Fruit fly (Drosophila melanogaster) whole organism, prepupa: ENCODE measurements around the gene Hph.

Experiments used
- Blimp-1 ChIP-seq: fragments of 200-800 bp; sonication (Bioruptor generic); optimal IDR thresholded peaks from 3 replicates; lab custom pipeline; 2017; ENCODE audit warnings: missing biosample characterization, missing genetic modification characterization, mild to moderate bottlenecking, moderate library complexity, missing genetic modification reagents
- CG10669 ChIP-seq: fragments of 200-800 bp; sonication (Bioruptor generic); optimal IDR thresholded peaks from 3 replicates; lab custom pipeline; 2018; ENCODE audit warnings: missing biosample characterization, mild to moderate bottlenecking, missing genetic modification characterization, moderate library complexity
- CG11762 ChIP-seq: fragments of 200-800 bp; sonication (Bioruptor generic); optimal IDR thresholded peaks from 3 replicates; lab custom pipeline; 2016; ENCODE audit warnings: missing biosample characterization, missing genetic modification characterization; ENCODE audit not compliant: insufficient read depth
- CG11902 ChIP-seq: fragments of 200-800 bp; sonication (Bioruptor generic); optimal IDR thresholded peaks from 3 replicates; lab custom pipeline; 2016; ENCODE audit warnings: missing biosample characterization, missing genetic modification characterization
- CG15336 ChIP-seq: fragments of 200-800 bp; sonication (Bioruptor generic); IDR thresholded peaks from 2 replicates; pipeline ENCODE4 v1.3.6; 2022; ENCODE audit warnings: missing biosample characterization, missing genetic modification characterization
- CG1621 ChIP-seq: fragments of 200-800 bp; sonication (Bioruptor generic); optimal IDR thresholded peaks from 3 replicates; lab custom pipeline; 2018; ENCODE audit warnings: missing biosample characterization, mild to moderate bottlenecking, missing genetic modification characterization
- CG3032 ChIP-seq: fragments of 200-800 bp; optimal IDR thresholded peaks from 2 replicates; lab custom pipeline; 2019; ENCODE audit warnings: missing biosample characterization, mild to moderate bottlenecking, missing genetic modification characterization, moderate library complexity
- CG31627 ChIP-seq: fragments of 200-800 bp; sonication (Bioruptor generic); optimal IDR thresholded peaks from 3 replicates; lab custom pipeline; 2016; ENCODE audit warnings: missing biosample characterization, missing genetic modification characterization
- CG32006 ChIP-seq: fragments of 200-800 bp; sonication (Bioruptor generic); optimal IDR thresholded peaks from 3 replicates; lab custom pipeline; 2017; ENCODE audit warnings: missing biosample characterization, mild to moderate bottlenecking, missing genetic modification characterization
- CG3919 ChIP-seq: fragments of 200-800 bp; sonication (Bioruptor generic); optimal IDR thresholded peaks from 3 replicates; lab custom pipeline; 2016; ENCODE audit warnings: missing biosample characterization, missing genetic modification characterization
- CG4318 ChIP-seq: fragments of 200-800 bp; sonication (Bioruptor generic); optimal IDR thresholded peaks from 3 replicates; lab custom pipeline; 2017; ENCODE audit warnings: missing biosample characterization, mild to moderate bottlenecking, missing genetic modification characterization
- CG6276 ChIP-seq: fragments of 200-800 bp; sonication (Bioruptor generic); optimal IDR thresholded peaks from 2 replicates; lab custom pipeline; 2017; ENCODE audit warnings: missing biosample characterization, mild to moderate bottlenecking, missing genetic modification characterization
- CG6854 ChIP-seq: fragments of 200-800 bp; sonication (Bioruptor generic); optimal IDR thresholded peaks from 2 replicates; lab custom pipeline; 2017; ENCODE audit warnings: missing biosample characterization, mild to moderate bottlenecking, missing genetic modification characterization
- CG8632 ChIP-seq: fragments of 200-800 bp; sonication (Bioruptor generic); optimal IDR thresholded peaks from 3 replicates; lab custom pipeline; 2016; ENCODE audit warnings: missing biosample characterization, missing genetic modification characterization
- CG9139 ChIP-seq: fragments of 200-800 bp; sonication (Bioruptor generic); optimal IDR thresholded peaks from 3 replicates; lab custom pipeline; 2017; ENCODE audit warnings: missing biosample characterization, mild to moderate bottlenecking, missing genetic modification characterization
- Eip75B ChIP-seq: fragments of 200-800 bp; sonication (Bioruptor generic); optimal IDR thresholded peaks from 3 replicates; lab custom pipeline; 2016; ENCODE audit warnings: missing biosample characterization, missing genetic modification characterization
- Eip78C ChIP-seq: fragments of 200-800 bp; sonication (Bioruptor generic); peaks from one replicate; lab custom pipeline; 2016; ENCODE audit warnings: missing biosample characterization, missing genetic modification characterization
- Eip93F ChIP-seq: fragments of 200-800 bp; sonication (Bioruptor generic); optimal IDR thresholded peaks from 2 replicates; lab custom pipeline; 2016; ENCODE audit warnings: missing biosample characterization, mild to moderate bottlenecking, missing genetic modification characterization
- Ets21C ChIP-seq: fragments of 200-800 bp; sonication (Bioruptor generic); optimal IDR thresholded peaks from 3 replicates; lab custom pipeline; 2016; ENCODE audit warnings: missing biosample characterization, missing genetic modification characterization
- Gug ChIP-seq: fragments of 200-800 bp; sonication (Bioruptor generic); IDR thresholded peaks from 2 replicates; pipeline ENCODE4 v1.3.6; 2022; ENCODE audit warnings: missing biosample characterization, missing genetic modification characterization
- Hr39 ChIP-seq: fragments of 200-800 bp; sonication (Bioruptor generic); optimal IDR thresholded peaks from 2 replicates; lab custom pipeline; 2016; ENCODE audit warnings: missing biosample characterization, missing genetic modification characterization
- Hr4 ChIP-seq: fragments of 200-800 bp; sonication (Bioruptor generic); optimal IDR thresholded peaks from 3 replicates; lab custom pipeline; 2016; ENCODE audit warnings: missing biosample characterization, missing genetic modification characterization
- Lpt ChIP-seq: fragments of 200-800 bp; sonication (Bioruptor generic); optimal IDR thresholded peaks from 3 replicates; lab custom pipeline; 2016; ENCODE audit warnings: missing biosample characterization, missing genetic modification characterization
- Met ChIP-seq: fragments of 200-800 bp; sonication (Bioruptor generic); optimal IDR thresholded peaks from 3 replicates; lab custom pipeline; 2016; ENCODE audit warnings: missing biosample characterization, missing genetic modification characterization
- OdsH ChIP-seq: fragments of 200-800 bp; sonication (Bioruptor generic); optimal IDR thresholded peaks from 3 replicates; lab custom pipeline; 2016; ENCODE audit warnings: missing biosample characterization, missing genetic modification characterization
- Sox102F ChIP-seq: fragments of 200-800 bp; sonication (Bioruptor generic); optimal IDR thresholded peaks from 2 replicates; lab custom pipeline; 2016; ENCODE audit warnings: missing biosample characterization, mild to moderate bottlenecking, missing genetic modification characterization
- Sox14 ChIP-seq: fragments of 200-800 bp; sonication (Bioruptor generic); optimal IDR thresholded peaks from 3 replicates; lab custom pipeline; 2016; ENCODE audit warnings: missing biosample characterization, missing genetic modification characterization
- Sox15 ChIP-seq: fragments of 200-800 bp; sonication (Bioruptor generic); optimal IDR thresholded peaks from 3 replicates; lab custom pipeline; 2016; ENCODE audit warnings: missing biosample characterization, missing genetic modification characterization
- achi ChIP-seq: fragments of 200-800 bp; sonication (Bioruptor generic); optimal IDR thresholded peaks from 3 replicates; lab custom pipeline; 2016; ENCODE audit warnings: missing biosample characterization, missing genetic modification characterization
- dac ChIP-seq: fragments of 200-800 bp; sonication (Bioruptor generic); optimal IDR thresholded peaks from 2 replicates; lab custom pipeline; 2017; ENCODE audit warnings: missing biosample characterization, mild to moderate bottlenecking, missing genetic modification characterization
- eg ChIP-seq: fragments of 200-800 bp; sonication (Bioruptor generic); IDR thresholded peaks from 3 replicates; pipeline ENCODE4 v1.3.6; 2022; ENCODE audit warnings: missing biosample characterization, missing genetic modification characterization
- fd59A ChIP-seq: fragments of 200-800 bp; sonication (Bioruptor generic); optimal IDR thresholded peaks from 2 replicates; lab custom pipeline; 2017; ENCODE audit warnings: missing biosample characterization, mild to moderate bottlenecking, missing genetic modification characterization, missing genetic modification reagents
- fd85E ChIP-seq: fragments of 200-800 bp; sonication (Bioruptor generic); optimal IDR thresholded peaks from 3 replicates; lab custom pipeline; 2016; ENCODE audit warnings: missing biosample characterization, missing genetic modification characterization
- fkh ChIP-seq: fragments of 200-800 bp; sonication (Bioruptor generic); optimal IDR thresholded peaks from 3 replicates; lab custom pipeline; 2017; ENCODE audit warnings: missing biosample characterization, mild to moderate bottlenecking, missing genetic modification characterization, moderate library complexity
- lz ChIP-seq: fragments of 200-800 bp; sonication (Bioruptor generic); optimal IDR thresholded peaks from 3 replicates; lab custom pipeline; 2016; ENCODE audit warnings: missing biosample characterization, missing genetic modification characterization
- spab ChIP-seq: fragments of 200-800 bp; sonication (Bioruptor generic); optimal IDR thresholded peaks from 2 replicates; lab custom pipeline; 2017; ENCODE audit warnings: missing biosample characterization, mild to moderate bottlenecking, missing genetic modification characterization, missing genetic modification reagents
- ss ChIP-seq, 2 experiments: fragments of 200-800 bp; sonication (Bioruptor generic); optimal IDR thresholded peaks; 2 replicates in 1 of 2; 3 replicates in 1 of 2; lab custom pipeline; 2017 to 2018; ENCODE audit warnings: mild to moderate bottlenecking in 2 of 2, missing biosample characterization in 2 of 2, missing genetic modification characterization in 2 of 2, moderate library complexity in 1 of 2
- svp ChIP-seq: fragments of 200-800 bp; sonication (Bioruptor generic); peaks from one replicate; lab custom pipeline; 2016; ENCODE audit warnings: missing biosample characterization, missing genetic modification characterization
- topi ChIP-seq: fragments of 200-800 bp; sonication (Bioruptor generic); optimal IDR thresholded peaks from 3 replicates; lab custom pipeline; 2016; ENCODE audit warnings: missing biosample characterization, missing genetic modification characterization
- vri ChIP-seq: fragments of 200-800 bp; sonication (Bioruptor generic); optimal IDR thresholded peaks from 3 replicates; lab custom pipeline; 2016; ENCODE audit warnings: missing biosample characterization, mild to moderate bottlenecking, missing genetic modification characterization

Gene Hph

DNA sequence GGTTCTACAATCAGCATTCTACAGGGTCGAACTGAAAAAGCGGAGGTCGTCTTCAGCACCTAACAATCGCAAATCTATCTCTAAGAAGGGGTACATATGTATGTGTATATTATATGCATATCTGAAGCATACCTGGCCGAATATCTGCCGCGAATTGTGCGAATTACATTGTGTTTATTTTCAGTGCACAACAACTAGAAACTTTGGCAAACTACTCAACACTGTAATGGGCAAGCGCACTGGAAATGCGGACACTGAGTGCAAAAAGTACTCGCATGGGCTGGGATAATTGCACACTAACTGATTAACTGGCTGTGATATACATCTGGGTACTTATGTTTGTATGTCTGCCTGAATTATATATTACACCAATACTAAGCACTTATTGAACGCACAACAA is 14.0 kb downstream of the Hph start (continued):
- no peak for TF ChIP-seq spab (GFP tag; lab: Kevin White, UChicago)
- peak; percentile 27 for TF ChIP-seq CG3032
- no peak for TF ChIP-seq CG32006 (GFP tag; lab: Kevin White, UChicago)
- TF ChIP-seq CG4318 (GFP tag; lab: Kevin White, UChicago): no peak
- peak; percentile 77 for TF ChIP-seq Eip78C (GFP tag; lab: Kevin White, UChicago)
- no peak for TF ChIP-seq CG10669
- TF ChIP-seq Eip93F (GFP tag; lab: Kevin White, UChicago): no peak
- no peak for TF ChIP-seq CG6854
- TF ChIP-seq Blimp-1 (GFP tag; lab: Kevin White, UChicago): no peak

dm6 chr3R:5277735-5278134 is 20.9 kb downstream of the Hph start, which contains the start of gene CG31538:
CG31538 (minus strand) TSS chr3R:5277835.
- TF ChIP-seq achi (GFP tag; lab: Kevin White, UChicago) (no peak), ss (GFP tag; optimal IDR thresholded peaks at IDR 0.05; lab: Kevin White, UChicago) (no peak), Eip78C (GFP tag; lab: Kevin White, UChicago) (no peak), Lpt (GFP tag; lab: Kevin White, UChicago) (no peak), fkh (GFP tag; lab: Kevin White, UChicago) (no peak), Hr4 (GFP tag; lab: Kevin White, UChicago) (no peak), Sox14 (GFP tag; lab: Kevin White, UChicago) (no peak), Sox102F (GFP tag; lab: Kevin White, UChicago) (no peak), eg (GFP tag; lab: Robert Waterston, UW) (no peak), CG8632 (GFP tag; lab: Kevin White, UChicago) (no peak), Met (GFP tag; lab: Kevin White, UChicago) (no peak), CG15336 (GFP tag; lab: Robert Waterston, UW) (no peak), CG10669 (no peak), CG31627 (GFP tag; lab: Kevin White, UChicago) (no peak)

- no peak for TF ChIP-seq achi (GFP tag; lab: Kevin White, UChicago)
- no peak for TF ChIP-seq fd59A (GFP tag; lab: Kevin White, UChicago)
- TF ChIP-seq Eip75B (GFP tag; lab: Kevin White, UChicago): no peak
- TF ChIP-seq lz (GFP tag; lab: Kevin White, UChicago): no peak
- TF ChIP-seq vri: peak; percentile 81
- TF ChIP-seq, all 60 proteins: peak for 1
Observed at dm6 chr3R:5278627-5279026, 21.8 kb downstream of the Hph start.

DNA sequence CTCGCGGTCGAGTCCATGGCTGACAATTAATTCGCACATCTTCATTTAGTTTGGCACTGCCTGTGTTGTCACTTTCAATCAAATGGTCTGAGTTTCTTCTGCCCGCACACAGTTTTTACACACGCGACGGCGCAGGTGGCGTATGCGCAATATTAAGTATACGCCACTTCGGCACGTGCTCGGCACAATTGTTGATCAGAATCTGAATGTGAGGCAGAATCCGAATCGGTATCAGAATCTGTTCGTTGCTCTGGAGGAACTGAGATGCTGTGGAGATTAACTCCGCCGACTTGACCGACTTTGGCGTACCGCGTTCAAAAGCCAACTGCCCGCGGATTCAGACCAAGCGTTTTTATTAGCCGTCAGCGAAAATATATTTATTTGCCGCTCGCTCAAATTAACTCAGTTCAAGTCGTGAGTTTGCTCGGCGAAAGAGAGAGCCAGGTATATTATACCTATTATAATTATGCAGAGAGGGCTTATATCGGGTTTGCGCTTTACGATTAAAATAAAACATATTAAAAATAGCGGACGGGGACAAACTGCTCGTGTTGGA is 22.9 kb downstream of the Hph start:
- TF ChIP-seq CG3919 (no peak), CG11762 (GFP tag; lab: Kevin White, UChicago) (no peak), CG3032 (no peak), Hr39 (no peak), CG10669 (no peak), svp (no peak), CG11902 (GFP tag; lab: Kevin White, UChicago) (no peak), CG6276 (GFP tag; lab: Kevin White, UChicago) (no peak), spab (GFP tag; lab: Kevin White, UChicago) (no peak), Eip93F (GFP tag; lab: Kevin White, UChicago) (no peak), Ets21C (GFP tag; lab: Kevin White, UChicago) (no peak), Hr4 (GFP tag; lab: Kevin White, UChicago) (no peak), topi (GFP tag; lab: Kevin White, UChicago) (no peak), Blimp-1 (GFP tag; lab: Kevin White, UChicago) (no peak)

DNA sequence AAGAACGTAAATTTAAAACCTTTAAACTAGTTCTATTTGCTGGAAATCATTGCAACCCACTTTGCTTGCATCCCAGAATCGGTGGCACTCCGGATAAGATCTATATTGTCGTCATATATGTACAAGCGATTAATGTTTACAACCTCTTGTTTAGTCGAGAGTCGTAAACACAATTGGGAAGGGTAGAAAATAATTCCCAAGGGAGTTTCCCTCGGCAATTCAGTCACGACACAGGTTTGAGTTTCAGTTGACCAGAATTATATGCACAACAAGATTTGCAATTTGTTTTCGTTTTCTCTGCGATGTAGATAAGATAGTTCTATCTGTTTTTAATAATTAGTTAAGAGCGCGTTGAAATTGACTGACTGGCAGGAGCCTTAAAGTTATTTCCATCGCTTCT is 23.5 kb downstream of the Hph start:
- no peak for TF ChIP-seq CG1621
- no peak for TF ChIP-seq Sox15
- TF ChIP-seq ss (GFP tag; optimal IDR thresholded peaks at IDR 0.05; lab: Kevin White, UChicago): no peak
- TF ChIP-seq Ets21C (GFP tag; lab: Kevin White, UChicago): no peak
- TF ChIP-seq CG9139 (GFP tag; lab: Kevin White, UChicago): no peak
- TF ChIP-seq dac: no peak
- no peak for TF ChIP-seq Hr4 (GFP tag; lab: Kevin White, UChicago)
- TF ChIP-seq vri: no peak
- no peak for TF ChIP-seq CG6854
- TF ChIP-seq CG3032: no peak
- no peak for TF ChIP-seq Gug
- no peak for TF ChIP-seq lz (GFP tag; lab: Kevin White, UChicago)
- TF ChIP-seq Met (GFP tag; lab: Kevin White, UChicago): no peak
- no peak for TF ChIP-seq Hr39
- TF ChIP-seq CG4318 (GFP tag; lab: Kevin White, UChicago): no peak
- TF ChIP-seq fd85E: no peak
- no peak for TF ChIP-seq OdsH
- no peak for TF ChIP-seq CG8632 (GFP tag; lab: Kevin White, UChicago)
- TF ChIP-seq fd59A (GFP tag; lab: Kevin White, UChicago): no peak
